Worm (Caenorhabditis elegans) whole organism, young adult: ENCODE data around the gene srh-18.

Experiments
- C06A6.2 ChIP-seq: fragments of 200-800 bp; sonication (Bioruptor generic); conservative IDR thresholded peaks from 2 replicates; pipeline ENCODE4 v1.3.6; 2022; ENCODE audit warnings: missing genetic modification characterization, missing compliant biosample characterization
- T07F8.4 ChIP-seq: sonication (generic microtip); optimal IDR thresholded peaks from 2 replicates; lab custom pipeline; 2016; ENCODE audit warnings: mild to moderate bottlenecking, missing genetic modification characterization, moderate library complexity, missing compliant biosample characterization
- ZK185.1 ChIP-seq: sonication (generic microtip); optimal IDR thresholded peaks from 2 replicates; lab custom pipeline; 2016; ENCODE audit warnings: mild to moderate bottlenecking, missing genetic modification characterization, missing compliant biosample characterization; ENCODE audit not compliant: poor library complexity, severe bottlenecking
- attf-6 ChIP-seq: fragments of 200-800 bp; sonication (Bioruptor generic); IDR thresholded peaks from 2 replicates; pipeline ENCODE4 v1.3.6; 2022; ENCODE audit warnings: missing genetic modification reagents, missing genetic modification characterization, missing compliant biosample characterization
- egl-44 ChIP-seq: fragments of 200-800 bp; sonication (Bioruptor generic); IDR thresholded peaks from 2 replicates; pipeline ENCODE4 v1.3.6; 2022; ENCODE audit warnings: missing genetic modification reagents, missing genetic modification characterization, missing compliant biosample characterization
- mxl-1 ChIP-seq: sonication (generic microtip); optimal IDR thresholded peaks from 2 replicates; lab custom pipeline; 2016; ENCODE audit warnings: missing genetic modification characterization, missing compliant biosample characterization
- nhr-80 ChIP-seq: sonication (generic microtip); optimal IDR thresholded peaks from 2 replicates; lab custom pipeline; 2016; ENCODE audit warnings: missing genetic modification characterization, missing compliant biosample characterization

DNA sequence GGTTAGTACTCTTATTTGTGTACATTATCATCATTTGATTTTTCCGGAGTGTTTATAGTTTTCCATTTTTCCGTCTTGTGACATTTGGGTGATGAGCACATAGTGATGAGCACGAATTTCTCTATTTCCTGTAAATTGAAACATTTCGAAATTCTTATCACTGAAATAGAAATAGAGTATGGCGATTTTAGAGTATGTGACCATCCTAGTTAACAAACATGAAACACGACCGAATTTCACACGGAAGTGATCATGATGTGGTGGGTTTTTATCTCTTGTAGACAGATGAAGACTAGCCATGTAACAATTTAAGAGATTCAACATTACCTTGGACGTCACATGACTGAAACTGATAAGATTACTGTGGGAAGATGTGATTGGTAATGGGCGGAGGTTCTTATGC, 49.0 kb upstream of the srh-18 start:
- no peak for TF ChIP-seq attf-6
- TF ChIP-seq T07F8.4 (tag; lab: Kevin White, UChicago) = no peak
- no peak for TF ChIP-seq C06A6.2 (GFP tag; lab: Robert Waterston, UW)
- 0 out of 2 replicates have a peak, but pooled peaks have one; percentile 26 for TF ChIP-seq egl-44 (GFP tag; lab: Robert Waterston, UW)
- TF ChIP-seq nhr-80 (tag; lab: Kevin White, UChicago) = peak; percentile 87
- no peak for TF ChIP-seq mxl-1 (tag; lab: Kevin White, UChicago)
- TF ChIP-seq ZK185.1 = no peak
